Worm (Caenorhabditis elegans) whole organism, L3 larva: ENCODE measurements around the gene R12C12.5.
A peak's percentile ranks its signal among the peaks of the same experiment; 100 is the strongest.

Source experiments
- R02D3.7 ChIP-seq: fragments of 150-350 bp; optimal IDR thresholded peaks from 2 replicates; lab custom pipeline; 2014; ENCODE audit warnings: missing biosample characterization, missing genetic modification characterization
- ZK546.5 ChIP-seq: sonication (generic microtip); optimal IDR thresholded peaks from 2 replicates; lab custom pipeline; 2017; ENCODE audit warnings: missing biosample characterization, missing genetic modification characterization
- aly-2 ChIP-seq: fragments of 150-350 bp; optimal IDR thresholded peaks from 2 replicates; lab custom pipeline; 2014; ENCODE audit warnings: missing biosample characterization, missing genetic modification characterization
- ceh-16 ChIP-seq: sonication (generic microtip); optimal IDR thresholded peaks from 2 replicates; lab custom pipeline; 2017; ENCODE audit warnings: missing biosample characterization, missing genetic modification characterization
- ceh-28 ChIP-seq: fragments of 150-350 bp; optimal IDR thresholded peaks from 2 replicates; lab custom pipeline; 2014; ENCODE audit warnings: missing biosample characterization, missing genetic modification reagents, missing genetic modification characterization
- ceh-9 ChIP-seq: sonication (generic microtip); optimal IDR thresholded peaks from 2 replicates; lab custom pipeline; 2018; ENCODE audit warnings: missing biosample characterization, missing genetic modification characterization
- daf-12 ChIP-seq: fragments of 150-350 bp; optimal IDR thresholded peaks from 2 replicates; lab custom pipeline; 2014; ENCODE audit warnings: missing biosample characterization, missing genetic modification reagents, missing genetic modification characterization
- egl-27 ChIP-seq: sonication (generic microtip); optimal IDR thresholded peaks from 4 replicates; lab custom pipeline; 2017; ENCODE audit warnings: missing biosample characterization, missing genetic modification reagents, missing genetic modification characterization
- elt-2 ChIP-seq: sonication (generic microtip); optimal IDR thresholded peaks from 2 replicates; lab custom pipeline; 2016; ENCODE audit warnings: missing genetic modification reagents, mild to moderate bottlenecking, missing genetic modification characterization, missing compliant biosample characterization
- eor-1 ChIP-seq, 2 experiments: fragments of 150-350 bp; optimal IDR thresholded peaks; 2 replicates each; lab custom pipeline; 2014 to 2018; ENCODE audit warnings: missing biosample characterization in 2 of 2, missing genetic modification characterization in 2 of 2
- fkh-10 ChIP-seq: sonication (generic microtip); optimal IDR thresholded peaks from 2 replicates; lab custom pipeline; 2017; ENCODE audit warnings: missing biosample characterization, missing genetic modification reagents, missing genetic modification characterization
- fkh-2 ChIP-seq: fragments of 150-350 bp; optimal IDR thresholded peaks from 2 replicates; lab custom pipeline; 2014; ENCODE audit warnings: missing biosample characterization, missing genetic modification reagents, missing genetic modification characterization
- hmg-11 ChIP-seq: sonication (generic microtip); optimal IDR thresholded peaks from 2 replicates; lab custom pipeline; 2016; ENCODE audit warnings: missing genetic modification characterization, missing compliant biosample characterization
- jun-1 ChIP-seq: fragments of 150-350 bp; optimal IDR thresholded peaks from 2 replicates; lab custom pipeline; 2014; ENCODE audit warnings: missing biosample characterization, missing genetic modification reagents, missing genetic modification characterization
- lin-15B ChIP-seq: fragments of 150-350 bp; optimal IDR thresholded peaks from 2 replicates; lab custom pipeline; 2014; ENCODE audit warnings: missing biosample characterization, missing genetic modification characterization
- lsy-12 ChIP-seq: sonication (generic microtip); optimal IDR thresholded peaks from 2 replicates; lab custom pipeline; 2016; ENCODE audit warnings: mild to moderate bottlenecking, missing genetic modification characterization, missing compliant biosample characterization
- mdl-1 ChIP-seq: fragments of 150-350 bp; optimal IDR thresholded peaks from 2 replicates; lab custom pipeline; 2014; ENCODE audit warnings: missing biosample characterization, missing genetic modification characterization
- mml-1 ChIP-seq: fragments of 150-350 bp; sonication (generic microtip); optimal IDR thresholded peaks from 3 replicates; lab custom pipeline; 2014; ENCODE audit warnings: missing biosample characterization, missing genetic modification characterization
- nfya-1 ChIP-seq: sonication (generic microtip); optimal IDR thresholded peaks from 2 replicates; lab custom pipeline; 2017; ENCODE audit warnings: missing genetic modification characterization, mild to moderate bottlenecking, missing compliant biosample characterization, antibody characterized with exemption, moderate library complexity; ENCODE audit not compliant: insufficient read depth
- nhr-11 ChIP-seq: fragments of 150-350 bp; optimal IDR thresholded peaks from 2 replicates; lab custom pipeline; 2014; ENCODE audit warnings: missing biosample characterization, missing genetic modification characterization
- nhr-12 ChIP-seq: fragments of 150-350 bp; optimal IDR thresholded peaks from 2 replicates; lab custom pipeline; 2014; ENCODE audit warnings: missing biosample characterization, missing genetic modification characterization
- nhr-23 ChIP-seq: fragments of 150-350 bp; optimal IDR thresholded peaks from 2 replicates; lab custom pipeline; 2014; ENCODE audit warnings: missing biosample characterization, missing genetic modification reagents, missing genetic modification characterization
- nhr-237 ChIP-seq: fragments of 150-350 bp; optimal IDR thresholded peaks from 2 replicates; lab custom pipeline; 2014; ENCODE audit warnings: missing biosample characterization, missing genetic modification characterization
- nhr-25 ChIP-seq: sonication (generic microtip); optimal IDR thresholded peaks from 2 replicates; lab custom pipeline; 2017; ENCODE audit warnings: missing biosample characterization, missing genetic modification characterization
- nhr-43 ChIP-seq: sonication (generic microtip); optimal IDR thresholded peaks from 2 replicates; lab custom pipeline; 2016; ENCODE audit warnings: mild to moderate bottlenecking, missing genetic modification characterization, missing compliant biosample characterization; ENCODE audit not compliant: poor library complexity, severe bottlenecking
- nhr-67 ChIP-seq: fragments of 150-350 bp; optimal IDR thresholded peaks from 2 replicates; lab custom pipeline; 2014; ENCODE audit warnings: missing biosample characterization, missing genetic modification characterization
- nhr-76 ChIP-seq: fragments of 150-350 bp; sonication (generic microtip); optimal IDR thresholded peaks from 5 replicates; lab custom pipeline; 2014; ENCODE audit warnings: missing biosample characterization, missing genetic modification characterization
- nhr-77 ChIP-seq: fragments of 150-350 bp; optimal IDR thresholded peaks from 2 replicates; lab custom pipeline; 2014; ENCODE audit warnings: missing biosample characterization, missing genetic modification characterization
- pha-4 ChIP-seq: fragments of 150-350 bp; optimal IDR thresholded peaks from 2 replicates; lab custom pipeline; 2014; ENCODE audit warnings: missing biosample characterization, missing genetic modification reagents, missing genetic modification characterization
- pqm-1 ChIP-seq: fragments of 150-350 bp; optimal IDR thresholded peaks from 2 replicates; lab custom pipeline; 2017; ENCODE audit warnings: missing biosample characterization, missing genetic modification characterization, inconsistent platforms
- sea-2 ChIP-seq: fragments of 150-350 bp; sonication (generic microtip); optimal IDR thresholded peaks from 4 replicates; lab custom pipeline; 2014; ENCODE audit warnings: missing biosample characterization, missing genetic modification reagents, missing genetic modification characterization
- skn-1 ChIP-seq: fragments of 150-350 bp; optimal IDR thresholded peaks from 2 replicates; lab custom pipeline; 2014; ENCODE audit warnings: missing biosample characterization, missing genetic modification characterization
- snpc-4 ChIP-seq: fragments of 150-350 bp; optimal IDR thresholded peaks from 2 replicates; lab custom pipeline; 2014; ENCODE audit warnings: missing biosample characterization, missing genetic modification characterization
- tbx-2 ChIP-seq: sonication (generic microtip); optimal IDR thresholded peaks from 2 replicates; lab custom pipeline; 2016; ENCODE audit warnings: mild to moderate bottlenecking, missing genetic modification characterization, missing compliant biosample characterization
- unc-39 ChIP-seq: sonication (generic microtip); optimal IDR thresholded peaks from 4 replicates; lab custom pipeline; 2017; ENCODE audit warnings: missing biosample characterization, missing genetic modification characterization
- zag-1 ChIP-seq: fragments of 150-350 bp; optimal IDR thresholded peaks from 2 replicates; lab custom pipeline; 2014; ENCODE audit warnings: missing biosample characterization, missing genetic modification characterization
- ztf-4 ChIP-seq: fragments of 150-350 bp; optimal IDR thresholded peaks from 2 replicates; lab custom pipeline; 2014; ENCODE audit warnings: missing biosample characterization, missing genetic modification characterization

Gene R12C12.5

ce11 chrII:6045048-6045447 is at the start of gene R12C12.5:
Gene R12C12.5, minus strand, starts transcription at chrII:6045148.
- TF ChIP-seq pha-4 (tag; lab: Kevin White, UChicago) (peak; percentile 59), sea-2 (GFP tag; lab: Kevin White, UChicago) (no peak)
- TF ChIP-seq, all 47 proteins: peak for 1

- peak; percentile 35 for TF ChIP-seq elt-2 (tag; lab: Kevin White, UChicago)
- TF ChIP-seq pha-4 (tag; lab: Kevin White, UChicago): no peak
These were observed 46.4 kb upstream of the R12C12.5 start, which contains the start of the genes fbf-2 and nspg-3 for ce11 chrII:6091380-6091779. Gene fbf-2, minus strand, starts transcription at chrII:6091480. Gene nspg-3, plus strand, starts transcription at chrII:6091767.

- TF ChIP-seq skn-1 (tag; lab: Kevin White, UChicago) (no peak), snpc-4 (tag; lab: Kevin White, UChicago) (no peak)
These were observed 37.7 kb upstream of the R12C12.5 start, which contains the start of gene F21H12.3 for ce11 chrII:6082620-6083019. Gene F21H12.3, plus strand, starts transcription at chrII:6082920.

ce11 chrII:6080743-6081142 is 35.8 kb upstream of the R12C12.5 start, which contains the start of gene fbf-1:
Gene fbf-1, minus strand, starts transcription at chrII:6080843.
- no peak for TF ChIP-seq ceh-28 (tag; lab: Kevin White, UChicago)
- no peak for TF ChIP-seq nhr-11
- no peak for TF ChIP-seq daf-12 (tag; lab: Kevin White, UChicago)

ce11 chrII:6077604-6078003 is 32.7 kb upstream of the R12C12.5 start, which contains the start of gene H12I13.6:
Gene H12I13.6, plus strand, starts transcription at chrII:6077904.
- no peak for TF ChIP-seq nhr-77 (tag; lab: Kevin White, UChicago)
- TF ChIP-seq hmg-11 (tag; lab: Kevin White, UChicago): no peak
- TF ChIP-seq sea-2 (GFP tag; lab: Kevin White, UChicago): no peak
- no peak for TF ChIP-seq nhr-67 (tag; lab: Kevin White, UChicago)
- TF ChIP-seq nhr-237 (tag; lab: Kevin White, UChicago): no peak
- TF ChIP-seq snpc-4 (tag; lab: Kevin White, UChicago): no peak
- no peak for TF ChIP-seq tbx-2 (tag; lab: Kevin White, UChicago)
- no peak for TF ChIP-seq nfya-1 (tag; lab: Kevin White, UChicago)

ce11 chrII:6067066-6067465 is 22.1 kb upstream of the R12C12.5 start, which contains the start of gene H12I13.1:
Gene H12I13.1, minus strand, starts transcription at chrII:6067166.
- TF ChIP-seq daf-12 (tag; lab: Kevin White, UChicago) (no peak), fkh-10 (GFP tag; lab: Kevin White, UChicago) (no peak), lin-15B (no peak), sea-2 (GFP tag; lab: Kevin White, UChicago) (no peak), pha-4 (tag; lab: Kevin White, UChicago) (no peak)

ce11 chrII:6061495-6061894 is 16.5 kb upstream of the R12C12.5 start:
- TF ChIP-seq nhr-25 (tag; lab: Kevin White, UChicago) (peak; percentile 80), mml-1 (tag; lab: Kevin White, UChicago) (no peak), pqm-1 (tag; lab: Kevin White, UChicago) (no peak), tbx-2 (tag; lab: Kevin White, UChicago) (no peak), nhr-76 (no peak), nhr-11 (no peak), ztf-4 (no peak), ZK546.5 (tag; lab: Kevin White, UChicago) (no peak), unc-39 (tag; lab: Kevin White, UChicago) (no peak), nhr-23 (tag; lab: Kevin White, UChicago) (peak; percentile 88), jun-1 (tag; lab: Kevin White, UChicago) (peak; percentile 49), pha-4 (tag; lab: Kevin White, UChicago) (peak; percentile 84), ceh-28 (tag; lab: Kevin White, UChicago) (peak; percentile 26), nhr-237 (tag; lab: Kevin White, UChicago) (no peak), hmg-11 (tag; lab: Kevin White, UChicago) (peak; percentile 65), eor-1 (tag; optimal IDR thresholded peaks at IDR 0.05; lab: Kevin White, UChicago) (no peak), skn-1 (tag; lab: Kevin White, UChicago) (no peak), aly-2 (tag; lab: Kevin White, UChicago) (no peak), R02D3.7 (tag; lab: Kevin White, UChicago) (peak; percentile 21), daf-12 (tag; lab: Kevin White, UChicago) (no peak), egl-27 (no peak), fkh-2 (tag; lab: Kevin White, UChicago) (no peak), zag-1 (no peak), snpc-4 (tag; lab: Kevin White, UChicago) (peak; percentile 59), nhr-67 (tag; lab: Kevin White, UChicago) (no peak), lsy-12 (peak; percentile 65), fkh-10 (GFP tag; lab: Kevin White, UChicago) (no peak), elt-2 (tag; lab: Kevin White, UChicago) (peak; percentile 28), nhr-43 (peak; percentile 96), nfya-1 (tag; lab: Kevin White, UChicago) (peak; percentile 73), nhr-12 (tag; lab: Kevin White, UChicago) (no peak), mdl-1 (no peak), sea-2 (GFP tag; lab: Kevin White, UChicago) (no peak), ceh-16 (tag; lab: Kevin White, UChicago) (no peak), ceh-9 (tag; lab: Kevin White, UChicago) (no peak)
